Fruit fly (Drosophila melanogaster): ENCODE data around the gene RhoGAP19D.

Gene RhoGAP19D

DNA sequence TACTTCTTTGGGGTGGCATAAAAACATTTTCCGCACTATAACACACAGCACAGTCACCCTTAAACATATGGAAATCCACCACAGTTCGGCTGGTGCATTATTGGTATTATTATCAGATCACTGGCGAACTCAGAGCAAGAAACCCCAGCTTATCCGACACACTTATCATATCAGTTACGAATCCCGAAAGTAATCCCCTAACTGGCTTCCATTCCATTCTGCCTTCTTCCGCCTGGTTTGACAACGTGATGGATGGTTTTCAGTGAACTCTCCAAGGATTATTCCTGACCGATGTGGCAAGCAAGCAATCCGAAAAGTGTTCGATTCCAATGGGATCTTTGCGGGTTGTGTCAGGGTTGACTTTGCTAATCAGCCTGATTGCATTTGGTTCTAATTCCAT is 11.5 kb downstream of the RhoGAP19D start:
- no peak for TF ChIP-seq Sp1 (GFP tag; optimal IDR thresholded peaks at IDR 0.05)
- no peak for TF ChIP-seq psq (GFP tag; optimal IDR thresholded peaks at IDR 0.05)
- TF ChIP-seq Myc (optimal IDR thresholded peaks at IDR 0.05) = no peak
- no peak for TF ChIP-seq Vsx2 (GFP tag; optimal IDR thresholded peaks at IDR 0.05; ENCODE audit: partially characterized antibody)
- no peak for TF ChIP-seq sage (GFP tag; optimal IDR thresholded peaks at IDR 0.05)
- TF ChIP-seq CG9705 (GFP tag; optimal IDR thresholded peaks at IDR 0.05) = no peak
- no peak for TF ChIP-seq sv (GFP tag; optimal IDR thresholded peaks at IDR 0.05)
- TF ChIP-seq lola (GFP tag; optimal IDR thresholded peaks at IDR 0.05) = no peak
- no peak for TF ChIP-seq foxo (GFP tag; optimal IDR thresholded peaks at IDR 0.05)
- TF ChIP-seq brk (GFP tag; optimal IDR thresholded peaks at IDR 0.05) = no peak
- TF ChIP-seq Abd-B (GFP tag; optimal IDR thresholded peaks at IDR 0.05) = no peak
- no peak for TF ChIP-seq GATAd (GFP tag; optimal IDR thresholded peaks at IDR 0.05)
- TF ChIP-seq jim (GFP tag; optimal IDR thresholded peaks at IDR 0.05) = no peak

DNA sequence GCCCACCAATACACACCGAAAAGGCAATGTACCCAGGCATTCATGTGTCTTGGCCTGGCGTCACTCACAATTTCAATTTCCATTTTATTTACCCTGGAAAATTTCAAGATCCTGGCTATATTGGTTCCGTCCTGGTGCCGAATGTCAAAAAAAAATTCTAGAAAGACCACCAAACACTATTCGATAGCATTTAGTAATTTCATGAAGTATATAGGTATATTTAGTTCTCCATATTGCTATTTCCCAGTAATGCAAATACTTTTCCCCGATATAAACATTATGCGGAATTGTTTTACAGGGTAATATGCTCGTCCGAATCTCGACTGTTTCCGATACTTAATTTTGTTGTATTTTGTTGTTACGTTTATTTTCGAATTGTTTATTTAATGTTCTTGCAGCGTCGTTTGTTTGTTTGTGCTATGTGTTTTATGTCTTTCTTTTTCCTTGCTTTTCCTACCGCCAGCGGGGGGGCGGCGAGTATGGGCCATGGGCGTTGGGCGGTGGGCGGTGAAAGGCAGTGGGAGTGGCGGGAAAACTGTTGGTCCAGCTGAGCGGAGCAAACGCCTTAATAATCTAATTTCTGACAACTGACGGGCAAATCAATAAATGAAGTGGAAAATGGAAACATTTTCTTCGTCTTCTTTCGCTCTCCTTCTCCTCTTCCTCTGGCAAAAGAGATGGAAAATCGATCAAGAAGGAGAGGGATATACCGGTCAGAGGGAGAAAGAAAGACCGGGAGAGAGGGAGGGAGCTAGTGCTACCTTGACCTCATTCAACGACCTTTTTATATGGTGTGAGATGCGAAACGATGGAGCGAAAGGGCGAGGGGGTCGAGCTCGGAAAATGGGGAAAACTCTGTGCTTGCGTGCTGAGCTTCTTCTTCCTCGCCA is 14.5 kb downstream of the RhoGAP19D start:
- TF ChIP-seq rgr (GFP tag; optimal IDR thresholded peaks at IDR 0.05) (peak; percentile 52), dmrt93B (GFP tag; optimal IDR thresholded peaks at IDR 0.05) (no peak), jim (GFP tag; optimal IDR thresholded peaks at IDR 0.05) (no peak), Jra (GFP tag; optimal IDR thresholded peaks at IDR 0.05) (no peak), sv (GFP tag; optimal IDR thresholded peaks at IDR 0.05) (peak; percentile 54), psq (GFP tag; optimal IDR thresholded peaks at IDR 0.05) (peak; percentile 37), Hr83 (GFP tag; optimal IDR thresholded peaks at IDR 0.05; ENCODE audit: poor library complexity, severe bottlenecking) (no peak), dl (GFP tag; optimal IDR thresholded peaks at IDR 0.05; ENCODE audit: insufficient read depth in 1 of 2, partially characterized antibody in 2 of 2) (no peak), Abd-B (GFP tag; optimal IDR thresholded peaks at IDR 0.05) (no peak), Hr78 (GFP tag; optimal IDR thresholded peaks at IDR 0.05) (no peak), h (GFP tag; optimal IDR thresholded peaks at IDR 0.05) (peak; percentile 59), woc (GFP tag; optimal IDR thresholded peaks at IDR 0.05) (peak; percentile 23), Dif (GFP tag; optimal IDR thresholded peaks at IDR 0.05; ENCODE audit: partially characterized antibody) (no peak), GATAd (GFP tag; optimal IDR thresholded peaks at IDR 0.05) (no peak), Mio (GFP tag; optimal IDR thresholded peaks at IDR 0.05) (no peak), CG9705 (GFP tag; optimal IDR thresholded peaks at IDR 0.05) (no peak), pan (optimal IDR thresholded peaks at IDR 0.05) (peak; percentile 49), CG32264 (GFP tag; optimal IDR thresholded peaks at IDR 0.05) (no peak), sage (GFP tag; optimal IDR thresholded peaks at IDR 0.05) (no peak), HLH106 (tag; optimal IDR thresholded peaks at IDR 0.05) (peak; percentile 35), usp (GFP tag; optimal IDR thresholded peaks at IDR 0.05) (no peak), fru (GFP tag; optimal IDR thresholded peaks at IDR 0.05) (peak; percentile 45), Hnf4 (GFP tag; optimal IDR thresholded peaks at IDR 0.05) (peak; percentile 1), ey (GFP tag; optimal IDR thresholded peaks at IDR 0.05) (peak; percentile 40), br (GFP tag; optimal IDR thresholded peaks at IDR 0.05) (peak; percentile 44), Myc (optimal IDR thresholded peaks at IDR 0.05) (no peak), Sp1 (GFP tag; optimal IDR thresholded peaks at IDR 0.05) (peak; percentile 35), foxo (GFP tag; optimal IDR thresholded peaks at IDR 0.05) (peak in 1 of 2 experiments; percentile 57), Vsx2 (GFP tag; optimal IDR thresholded peaks at IDR 0.05; ENCODE audit: partially characterized antibody) (no peak), dsf (GFP tag; optimal IDR thresholded peaks at IDR 0.05; ENCODE audit: borderline replicate concordance) (no peak), lola (GFP tag; optimal IDR thresholded peaks at IDR 0.05) (no peak), tai (GFP tag; optimal IDR thresholded peaks at IDR 0.05) (no peak), Rel (GFP tag; optimal IDR thresholded peaks at IDR 0.05) (no peak), Rel (tag; optimal IDR thresholded peaks at IDR 0.05) (no peak), brk (GFP tag; optimal IDR thresholded peaks at IDR 0.05) (no peak), OdsH (GFP tag; optimal IDR thresholded peaks at IDR 0.05) (peak; percentile 28), CrebA (GFP tag; optimal IDR thresholded peaks at IDR 0.05; ENCODE audit: borderline replicate concordance) (no peak), N (GFP tag; optimal IDR thresholded peaks at IDR 0.05) (no peak), Dfd (GFP tag; optimal IDR thresholded peaks at IDR 0.05) (no peak)

All from whole organism, wandering third instar larva.